Fruit fly (Drosophila melanogaster) whole organism, prepupa: ENCODE results near the gene dock.

Source experiments
- CG10631 ChIP-seq: fragments of 200-800 bp; sonication (Bioruptor generic); optimal IDR thresholded peaks from 2 replicates; lab custom pipeline; 2016; ENCODE audit warnings: missing biosample characterization, missing genetic modification characterization
- CG11294 ChIP-seq: fragments of 200-800 bp; sonication (Bioruptor generic); IDR thresholded peaks from 2 replicates; pipeline ENCODE4 v1.3.6; 2022; ENCODE audit warnings: missing biosample characterization, missing genetic modification characterization
- CG11762 ChIP-seq: fragments of 200-800 bp; sonication (Bioruptor generic); optimal IDR thresholded peaks from 3 replicates; lab custom pipeline; 2016; ENCODE audit warnings: missing biosample characterization, missing genetic modification characterization; ENCODE audit not compliant: insufficient read depth
- CG11902 ChIP-seq: fragments of 200-800 bp; sonication (Bioruptor generic); optimal IDR thresholded peaks from 3 replicates; lab custom pipeline; 2016; ENCODE audit warnings: missing biosample characterization, missing genetic modification characterization
- CG16779 ChIP-seq: fragments of 200-800 bp; sonication (Bioruptor generic); optimal IDR thresholded peaks from 3 replicates; lab custom pipeline; 2017; ENCODE audit warnings: missing biosample characterization, mild to moderate bottlenecking, missing genetic modification characterization
- CG3032 ChIP-seq: fragments of 200-800 bp; optimal IDR thresholded peaks from 2 replicates; lab custom pipeline; 2019; ENCODE audit warnings: missing biosample characterization, mild to moderate bottlenecking, missing genetic modification characterization, moderate library complexity
- CG31627 ChIP-seq: fragments of 200-800 bp; sonication (Bioruptor generic); optimal IDR thresholded peaks from 3 replicates; lab custom pipeline; 2016; ENCODE audit warnings: missing biosample characterization, missing genetic modification characterization
- CG34406 ChIP-seq: fragments of 200-800 bp; sonication (Bioruptor generic); optimal IDR thresholded peaks from 3 replicates; lab custom pipeline; 2016; ENCODE audit warnings: missing biosample characterization, missing genetic modification characterization
- CG3919 ChIP-seq: fragments of 200-800 bp; sonication (Bioruptor generic); optimal IDR thresholded peaks from 3 replicates; lab custom pipeline; 2016; ENCODE audit warnings: missing biosample characterization, missing genetic modification characterization
- CG4318 ChIP-seq: fragments of 200-800 bp; sonication (Bioruptor generic); optimal IDR thresholded peaks from 3 replicates; lab custom pipeline; 2017; ENCODE audit warnings: missing biosample characterization, mild to moderate bottlenecking, missing genetic modification characterization
- CG6808 ChIP-seq: fragments of 200-800 bp; sonication (Bioruptor generic); optimal IDR thresholded peaks from 3 replicates; lab custom pipeline; 2017; ENCODE audit warnings: missing biosample characterization, missing genetic modification characterization, mild to moderate bottlenecking, moderate library complexity, missing genetic modification reagents
- CG8119 ChIP-seq: fragments of 200-800 bp; sonication (Bioruptor generic); IDR thresholded peaks from 3 replicates; pipeline ENCODE4 v1.3.6; 2022; ENCODE audit warnings: missing biosample characterization, missing genetic modification characterization
- Eip75B ChIP-seq: fragments of 200-800 bp; sonication (Bioruptor generic); optimal IDR thresholded peaks from 3 replicates; lab custom pipeline; 2016; ENCODE audit warnings: missing biosample characterization, missing genetic modification characterization
- Eip78C ChIP-seq: fragments of 200-800 bp; sonication (Bioruptor generic); peaks from one replicate; lab custom pipeline; 2016; ENCODE audit warnings: missing biosample characterization, missing genetic modification characterization
- Eip93F ChIP-seq: fragments of 200-800 bp; sonication (Bioruptor generic); optimal IDR thresholded peaks from 2 replicates; lab custom pipeline; 2016; ENCODE audit warnings: missing biosample characterization, mild to moderate bottlenecking, missing genetic modification characterization
- Ets96B ChIP-seq: fragments of 200-800 bp; optimal IDR thresholded peaks from 2 replicates; lab custom pipeline; 2019; ENCODE audit warnings: missing biosample characterization, mild to moderate bottlenecking, missing genetic modification characterization, moderate library complexity
- Gug ChIP-seq: fragments of 200-800 bp; sonication (Bioruptor generic); IDR thresholded peaks from 2 replicates; pipeline ENCODE4 v1.3.6; 2022; ENCODE audit warnings: missing biosample characterization, missing genetic modification characterization
- Hr38 ChIP-seq: sonication (Bioruptor generic); optimal IDR thresholded peaks from 2 replicates; lab custom pipeline; 2016; ENCODE audit warnings: missing biosample characterization, missing genetic modification characterization
- Hr39 ChIP-seq: fragments of 200-800 bp; sonication (Bioruptor generic); optimal IDR thresholded peaks from 2 replicates; lab custom pipeline; 2016; ENCODE audit warnings: missing biosample characterization, missing genetic modification characterization
- Hr4 ChIP-seq: fragments of 200-800 bp; sonication (Bioruptor generic); optimal IDR thresholded peaks from 3 replicates; lab custom pipeline; 2016; ENCODE audit warnings: missing biosample characterization, missing genetic modification characterization
- Met ChIP-seq: fragments of 200-800 bp; sonication (Bioruptor generic); optimal IDR thresholded peaks from 3 replicates; lab custom pipeline; 2016; ENCODE audit warnings: missing biosample characterization, missing genetic modification characterization
- OdsH ChIP-seq: fragments of 200-800 bp; sonication (Bioruptor generic); optimal IDR thresholded peaks from 3 replicates; lab custom pipeline; 2016; ENCODE audit warnings: missing biosample characterization, missing genetic modification characterization
- Sox14 ChIP-seq: fragments of 200-800 bp; sonication (Bioruptor generic); optimal IDR thresholded peaks from 3 replicates; lab custom pipeline; 2016; ENCODE audit warnings: missing biosample characterization, missing genetic modification characterization
- acj6 ChIP-seq: fragments of 200-800 bp; sonication (Bioruptor generic); optimal IDR thresholded peaks from 3 replicates; lab custom pipeline; 2016; ENCODE audit warnings: missing biosample characterization, missing genetic modification characterization
- cyc ChIP-seq: fragments of 200-800 bp; sonication (Bioruptor generic); optimal IDR thresholded peaks from 3 replicates; lab custom pipeline; 2016; ENCODE audit warnings: missing biosample characterization, missing genetic modification characterization
- dac ChIP-seq: fragments of 200-800 bp; sonication (Bioruptor generic); optimal IDR thresholded peaks from 2 replicates; lab custom pipeline; 2017; ENCODE audit warnings: missing biosample characterization, mild to moderate bottlenecking, missing genetic modification characterization
- dsx ChIP-seq: fragments of 200-800 bp; optimal IDR thresholded peaks from 3 replicates; lab custom pipeline; 2019; ENCODE audit warnings: missing biosample characterization, mild to moderate bottlenecking, missing genetic modification characterization, moderate library complexity; ENCODE audit not compliant: poor library complexity, severe bottlenecking
- esn ChIP-seq: fragments of 200-800 bp; sonication (Bioruptor generic); optimal IDR thresholded peaks from 2 replicates; lab custom pipeline; 2016; ENCODE audit warnings: missing biosample characterization, mild to moderate bottlenecking, missing genetic modification characterization, moderate library complexity
- fd59A ChIP-seq: fragments of 200-800 bp; sonication (Bioruptor generic); optimal IDR thresholded peaks from 2 replicates; lab custom pipeline; 2017; ENCODE audit warnings: missing biosample characterization, mild to moderate bottlenecking, missing genetic modification characterization, missing genetic modification reagents
- fd85E ChIP-seq: fragments of 200-800 bp; sonication (Bioruptor generic); optimal IDR thresholded peaks from 3 replicates; lab custom pipeline; 2016; ENCODE audit warnings: missing biosample characterization, missing genetic modification characterization
- fkh ChIP-seq: fragments of 200-800 bp; sonication (Bioruptor generic); optimal IDR thresholded peaks from 3 replicates; lab custom pipeline; 2017; ENCODE audit warnings: missing biosample characterization, mild to moderate bottlenecking, missing genetic modification characterization, moderate library complexity
- pdm3 ChIP-seq: fragments of 200-800 bp; sonication (Bioruptor generic); optimal IDR thresholded peaks from 3 replicates; lab custom pipeline; 2016; ENCODE audit warnings: missing biosample characterization, missing genetic modification characterization
- salr ChIP-seq, 2 experiments: fragments of 200-800 bp; sonication (Bioruptor generic); optimal IDR thresholded peaks; 3 replicates each; lab custom pipeline; 2016 to 2018; ENCODE audit warnings: missing biosample characterization in 2 of 2, missing genetic modification characterization in 2 of 2, mild to moderate bottlenecking in 1 of 2
- spab ChIP-seq: fragments of 200-800 bp; sonication (Bioruptor generic); optimal IDR thresholded peaks from 2 replicates; lab custom pipeline; 2017; ENCODE audit warnings: missing biosample characterization, mild to moderate bottlenecking, missing genetic modification characterization, missing genetic modification reagents
- ss ChIP-seq, 2 experiments: fragments of 200-800 bp; sonication (Bioruptor generic); optimal IDR thresholded peaks; 2 replicates in 1 of 2; 3 replicates in 1 of 2; lab custom pipeline; 2017 to 2018; ENCODE audit warnings: mild to moderate bottlenecking in 2 of 2, missing biosample characterization in 2 of 2, missing genetic modification characterization in 2 of 2, moderate library complexity in 1 of 2
- svp ChIP-seq: fragments of 200-800 bp; sonication (Bioruptor generic); peaks from one replicate; lab custom pipeline; 2016; ENCODE audit warnings: missing biosample characterization, missing genetic modification characterization
- topi ChIP-seq: fragments of 200-800 bp; sonication (Bioruptor generic); optimal IDR thresholded peaks from 3 replicates; lab custom pipeline; 2016; ENCODE audit warnings: missing biosample characterization, missing genetic modification characterization
- vri ChIP-seq: fragments of 200-800 bp; sonication (Bioruptor generic); optimal IDR thresholded peaks from 3 replicates; lab custom pipeline; 2016; ENCODE audit warnings: missing biosample characterization, mild to moderate bottlenecking, missing genetic modification characterization

dock gene

DNA sequence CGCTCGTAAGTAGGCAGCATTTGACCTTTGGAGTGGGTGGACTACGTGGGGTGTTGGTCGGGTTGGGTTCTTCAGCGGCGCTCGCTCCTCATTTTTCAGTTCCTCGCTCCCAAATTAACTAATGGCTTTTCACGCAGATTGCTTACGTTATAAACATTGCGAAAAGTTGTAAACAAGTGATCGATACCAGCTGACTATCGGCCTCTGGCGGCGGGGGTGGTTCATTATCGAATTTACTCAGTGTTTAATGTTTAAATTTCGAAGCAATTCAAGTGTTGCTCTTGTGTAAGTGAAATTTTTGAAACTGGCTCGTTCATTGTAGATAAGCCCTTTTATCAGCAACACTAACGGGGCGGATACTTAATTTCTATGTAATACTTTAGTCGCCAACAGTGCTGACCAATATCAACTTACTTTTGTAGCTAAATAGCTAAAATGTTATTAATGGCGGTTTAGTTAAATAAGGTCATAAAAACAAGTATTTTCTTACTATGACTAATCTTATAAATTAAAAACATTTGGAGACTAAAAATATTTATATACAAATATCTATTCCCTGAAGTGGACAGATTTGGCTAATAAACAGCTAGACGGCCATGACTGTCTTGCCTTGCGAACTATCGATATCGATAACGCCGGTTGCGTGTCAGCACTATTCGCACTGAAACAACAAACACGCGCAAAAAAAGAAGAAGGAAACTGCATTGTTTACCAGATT lies 6.3 kb upstream of the dock start, which contains the start of the genes PGAP2 and Clp (continued):
- TF ChIP-seq CG31627 (GFP tag; lab: Kevin White, UChicago): peak; percentile 71
- no peak; the same call in 1 of the 2 replicates for TF ChIP-seq CG11294 (GFP tag; lab: Robert Waterston, UW)
- TF ChIP-seq ss (GFP tag; optimal IDR thresholded peaks at IDR 0.05; lab: Kevin White, UChicago): peak in 1 of 2 experiments; percentile 48
- TF ChIP-seq Gug (GFP tag; lab: Robert Waterston, UW): peak; percentile 50
- TF ChIP-seq Eip75B: no peak
- TF ChIP-seq CG11902 (GFP tag; lab: Kevin White, UChicago): peak; percentile 43
- no peak for TF ChIP-seq Met (GFP tag; lab: Kevin White, UChicago)
- no peak for TF ChIP-seq CG16779 (tag; lab: Kevin White, UChicago)
- TF ChIP-seq fd85E: no peak
- peak; percentile 64 for TF ChIP-seq cyc (GFP tag; lab: Kevin White, UChicago)
- peak; percentile 38 for TF ChIP-seq CG34406 (GFP tag; lab: Kevin White, UChicago)
- no peak for TF ChIP-seq CG10631 (GFP tag; lab: Kevin White, UChicago)
- TF ChIP-seq vri (GFP tag; lab: Kevin White, UChicago): no peak
- TF ChIP-seq Hr38 (GFP tag; lab: Kevin White, UChicago): no peak
- peak; percentile 63 for TF ChIP-seq Eip93F
- TF ChIP-seq acj6 (GFP tag; lab: Kevin White, UChicago): peak; percentile 71
- peak; percentile 69 for TF ChIP-seq Ets96B (tag; lab: Kevin White, UChicago)
- peak; percentile 45 for TF ChIP-seq CG11762
- no peak for TF ChIP-seq OdsH (GFP tag; lab: Kevin White, UChicago)
- no peak for TF ChIP-seq topi
- peak; percentile 64 for TF ChIP-seq Hr39
- TF ChIP-seq CG4318 (GFP tag; lab: Kevin White, UChicago): no peak
- TF ChIP-seq CG3032 (tag; lab: Kevin White, UChicago): peak; percentile 74
- peak in 1 of 2 experiments; percentile 14 for TF ChIP-seq salr (GFP tag; optimal IDR thresholded peaks at IDR 0.05; lab: Kevin White, UChicago)
- no peak for TF ChIP-seq Hr4
- peak; percentile 44 for TF ChIP-seq CG3919
- peak; percentile 51 for TF ChIP-seq fd59A (GFP tag; lab: Kevin White, UChicago)
- TF ChIP-seq dsx (GFP tag; lab: Kevin White, UChicago): no peak
- peak; percentile 80 for TF ChIP-seq esn (GFP tag; lab: Kevin White, UChicago)
- no peak for TF ChIP-seq pdm3 (GFP tag; lab: Kevin White, UChicago)
- TF ChIP-seq Sox14: peak; percentile 64

DNA sequence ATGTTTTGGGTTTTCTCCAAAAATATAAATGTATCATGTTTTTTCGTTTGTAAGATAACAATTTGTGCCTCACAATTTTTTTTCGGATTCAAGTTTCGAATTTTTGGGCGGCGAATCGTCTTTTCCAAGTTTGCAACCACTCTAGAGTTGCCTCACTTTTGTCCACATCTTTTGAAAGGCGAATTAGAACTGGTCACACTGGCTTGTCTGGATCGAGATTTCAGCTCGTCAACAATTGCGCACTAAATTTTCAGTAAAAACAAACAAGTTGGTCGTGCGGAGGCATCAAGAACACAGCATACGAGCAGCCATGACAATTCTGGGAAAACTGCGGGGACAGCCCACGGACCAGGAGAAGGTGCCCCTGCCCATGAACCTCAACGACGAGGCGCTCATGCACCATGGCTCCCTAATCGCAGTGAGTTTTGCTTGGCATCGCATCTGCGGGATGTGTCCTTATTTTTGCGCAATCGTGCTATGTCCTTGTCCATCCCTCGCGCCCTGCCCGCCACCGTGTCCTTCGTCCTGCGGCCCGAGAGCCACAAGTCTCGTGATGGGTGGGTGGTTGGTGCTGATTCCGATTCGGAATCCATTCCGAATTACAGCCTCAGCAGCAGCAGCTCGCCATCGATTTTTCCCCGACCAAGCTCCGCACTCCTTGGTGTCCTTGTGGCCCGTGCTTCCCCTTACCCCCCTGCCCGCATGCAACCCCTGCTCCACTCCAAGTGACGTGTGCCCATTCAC lies 4.4 kb upstream of the dock start, which contains the start of gene CG3662:
CG3662 (plus strand) TSS at position 48 of the 744 bp plus-strand sequence.
- TF ChIP-seq Sox14 (peak; percentile 1), svp (GFP tag; lab: Kevin White, UChicago) (peak; percentile 67), CG11902 (GFP tag; lab: Kevin White, UChicago) (no peak), CG8119 (GFP tag; lab: Robert Waterston, UW) (0 out of 3 replicates have a peak, but pooled peaks have one; percentile 22), dac (GFP tag; lab: Kevin White, UChicago) (no peak), CG6808 (GFP tag; lab: Kevin White, UChicago) (no peak), fkh (GFP tag; lab: Kevin White, UChicago) (peak; percentile 47), vri (GFP tag; lab: Kevin White, UChicago) (no peak), spab (GFP tag; lab: Kevin White, UChicago) (no peak), Eip78C (GFP tag; lab: Kevin White, UChicago) (peak; percentile 49), Eip93F (no peak)
